Worm (Caenorhabditis elegans): Measurements from ENCODE around the gene C06C3.12.

Gene C06C3.12

DNA sequence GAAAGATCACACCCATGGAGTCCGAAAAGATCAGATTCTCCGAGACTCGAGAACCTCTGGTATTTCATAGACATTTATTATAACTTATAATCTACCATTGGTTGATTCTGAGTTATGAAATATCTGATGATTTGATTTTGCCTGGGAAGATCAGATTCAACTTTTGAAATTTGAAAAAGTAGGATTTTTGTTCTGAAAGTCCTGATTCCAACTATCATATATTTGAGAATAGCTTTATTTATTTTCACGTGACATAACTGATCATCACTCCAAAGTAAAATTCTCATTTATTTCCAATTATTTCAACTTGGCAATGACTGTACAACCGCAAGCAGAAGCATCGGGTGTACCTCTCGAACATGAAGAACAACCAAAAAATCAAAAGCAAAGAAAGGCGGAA, 24.8 kb downstream of the C06C3.12 start, which contains the start of gene Y51B9A.7:
Gene Y51B9A.7 (plus strand): TSS at position 301 of the 400 bp plus-strand sequence.
- no peak for TF ChIP-seq aly-2 (tag; optimal IDR thresholded peaks at IDR 0.05)
- TF ChIP-seq mdl-1 (tag; optimal IDR thresholded peaks at IDR 0.05): no peak
- no peak for TF ChIP-seq nhr-77 (tag; optimal IDR thresholded peaks at IDR 0.05)
- no peak for TF ChIP-seq alr-1 (tag; optimal IDR thresholded peaks at IDR 0.05)
- TF ChIP-seq ceh-82 (tag; optimal IDR thresholded peaks at IDR 0.05): no peak
- no peak for TF ChIP-seq ztf-1 (GFP tag; conservative IDR thresholded peaks at IDR 0.05)
- no peak for TF ChIP-seq nhr-6 (tag; optimal IDR thresholded peaks at IDR 0.05)
- no peak for TF ChIP-seq ama-1 (optimal IDR thresholded peaks at IDR 0.05)
- TF ChIP-seq skn-1 (tag; optimal IDR thresholded peaks at IDR 0.05): no peak

DNA sequence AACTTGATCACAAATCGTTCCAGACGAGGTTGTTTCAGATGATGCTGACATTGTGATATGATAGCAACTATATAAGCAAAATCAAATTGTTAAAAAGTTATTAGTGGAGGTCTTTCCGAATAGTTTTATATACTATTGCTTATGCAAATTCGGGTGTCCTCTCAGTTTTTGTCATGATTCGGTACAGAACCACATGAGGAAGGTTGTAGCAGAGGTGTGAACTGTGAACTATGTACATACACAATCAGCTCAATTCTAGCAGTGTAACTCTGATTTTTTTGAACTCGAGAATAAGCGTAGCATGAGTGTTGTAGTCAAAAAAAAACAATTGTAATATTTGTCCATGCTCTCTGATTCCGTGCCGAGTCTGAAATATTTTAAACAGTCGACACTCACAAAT, 28.2 kb downstream of the C06C3.12 start, which contains the start of gene Y51B9A.6:
Gene Y51B9A.6 (minus strand): TSS at position 101 of the 400 bp plus-strand sequence.
- TF ChIP-seq peb-1 (tag; optimal IDR thresholded peaks at IDR 0.05) (no peak), crh-2 (tag; optimal IDR thresholded peaks at IDR 0.05) (no peak), lsy-2 (tag; optimal IDR thresholded peaks at IDR 0.05) (no peak), nhr-237 (tag; optimal IDR thresholded peaks at IDR 0.05) (no peak), nhr-11 (tag; optimal IDR thresholded peaks at IDR 0.05) (no peak), alr-1 (tag; optimal IDR thresholded peaks at IDR 0.05) (no peak), C34F6.9 (tag; optimal IDR thresholded peaks at IDR 0.05) (no peak), ztf-4 (tag; optimal IDR thresholded peaks at IDR 0.05) (no peak), unc-62 (GFP tag; optimal IDR thresholded peaks at IDR 0.05) (no peak), ceh-82 (tag; optimal IDR thresholded peaks at IDR 0.05) (no peak), elt-3 (tag; optimal IDR thresholded peaks at IDR 0.05) (no peak), sma-9 (GFP tag; optimal IDR thresholded peaks at IDR 0.05) (no peak), sma-9 (tag; optimal IDR thresholded peaks at IDR 0.05) (no peak), blmp-1 (tag; optimal IDR thresholded peaks at IDR 0.05; ENCODE audit: insufficient read depth) (no peak), snpc-4 (tag; optimal IDR thresholded peaks at IDR 0.05) (no peak), nhr-12 (tag; optimal IDR thresholded peaks at IDR 0.05) (no peak), R02D3.7 (tag; optimal IDR thresholded peaks at IDR 0.05) (no peak), skn-1 (tag; optimal IDR thresholded peaks at IDR 0.05) (no peak), lin-11 (tag; optimal IDR thresholded peaks at IDR 0.05) (no peak)

DNA sequence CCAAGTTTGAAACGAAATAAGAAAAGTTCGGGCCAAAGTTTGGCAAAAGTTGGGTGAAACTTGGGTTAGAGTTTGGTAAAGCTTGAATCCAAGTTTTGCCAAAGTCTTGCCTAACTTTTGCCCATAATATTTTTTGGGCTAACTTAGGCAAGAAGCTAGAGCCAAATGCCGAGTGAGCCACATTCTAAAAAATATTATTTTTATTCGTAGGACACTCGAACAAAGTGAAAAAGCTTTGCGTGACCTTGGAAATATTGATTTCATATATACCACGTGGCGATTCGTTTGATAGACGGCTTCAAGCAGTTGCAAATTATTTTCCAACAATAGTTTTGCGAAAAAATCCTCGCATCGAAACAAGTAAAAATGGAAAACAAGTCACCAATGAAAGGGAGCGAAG, 28.9 kb downstream of the C06C3.12 start, which contains the start of gene Y51B9A.5:
Gene Y51B9A.5 (plus strand): TSS at position 301 of the 400 bp plus-strand sequence.
- TF ChIP-seq elt-3 (tag; optimal IDR thresholded peaks at IDR 0.05): no peak
- no peak for TF ChIP-seq mdl-1 (tag; optimal IDR thresholded peaks at IDR 0.05)
- TF ChIP-seq ama-1 (optimal IDR thresholded peaks at IDR 0.05): no peak
- TF ChIP-seq nhr-10 (tag; optimal IDR thresholded peaks at IDR 0.05): no peak
- no peak for TF ChIP-seq alr-1 (tag; optimal IDR thresholded peaks at IDR 0.05)
- no peak for TF ChIP-seq C34F6.9 (tag; optimal IDR thresholded peaks at IDR 0.05)
- TF ChIP-seq nhr-6 (tag; optimal IDR thresholded peaks at IDR 0.05): no peak
- TF ChIP-seq crh-2 (tag; optimal IDR thresholded peaks at IDR 0.05): no peak
- TF ChIP-seq lsy-2 (tag; optimal IDR thresholded peaks at IDR 0.05): no peak
- no peak for TF ChIP-seq sem-4 (tag; optimal IDR thresholded peaks at IDR 0.05)

DNA sequence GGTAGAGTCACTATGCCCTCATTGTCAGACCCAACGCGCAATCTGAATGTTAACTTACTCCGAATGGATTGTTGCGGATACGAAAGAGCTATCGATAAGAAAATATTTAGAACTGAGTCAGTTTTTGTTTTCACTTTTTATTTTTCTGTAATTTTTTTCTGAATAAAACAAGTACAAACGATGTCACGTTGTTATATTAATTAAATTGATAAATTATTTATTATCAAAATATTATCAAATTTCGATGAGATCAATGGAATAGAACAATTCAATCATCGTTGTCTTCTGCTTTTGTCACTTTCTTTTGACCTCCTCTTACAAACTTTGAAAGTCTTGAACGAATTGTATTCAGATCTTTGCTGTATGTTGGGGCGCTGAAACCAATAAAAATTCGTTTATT, 32.1 kb downstream of the C06C3.12 start, which contains the start of gene mpz-6:
Gene mpz-6 (minus strand): TSS at position 101 of the 400 bp plus-strand sequence.
- TF ChIP-seq unc-62 (GFP tag; optimal IDR thresholded peaks at IDR 0.05): no peak
- TF ChIP-seq ceh-16 (tag; optimal IDR thresholded peaks at IDR 0.05): no peak
- no peak for TF ChIP-seq blmp-1 (tag; optimal IDR thresholded peaks at IDR 0.05; ENCODE audit: insufficient read depth)
- TF ChIP-seq sma-9 (GFP tag; optimal IDR thresholded peaks at IDR 0.05): no peak
- no peak for TF ChIP-seq sma-9 (tag; optimal IDR thresholded peaks at IDR 0.05)
- TF ChIP-seq nhr-237 (tag; optimal IDR thresholded peaks at IDR 0.05): no peak
- no peak for TF ChIP-seq unc-55 (GFP tag; optimal IDR thresholded peaks at IDR 0.05)
- TF ChIP-seq egl-27 (tag; optimal IDR thresholded peaks at IDR 0.05): no peak
- TF ChIP-seq Y55F3AM.14 (GFP tag; optimal IDR thresholded peaks at IDR 0.05): no peak

DNA sequence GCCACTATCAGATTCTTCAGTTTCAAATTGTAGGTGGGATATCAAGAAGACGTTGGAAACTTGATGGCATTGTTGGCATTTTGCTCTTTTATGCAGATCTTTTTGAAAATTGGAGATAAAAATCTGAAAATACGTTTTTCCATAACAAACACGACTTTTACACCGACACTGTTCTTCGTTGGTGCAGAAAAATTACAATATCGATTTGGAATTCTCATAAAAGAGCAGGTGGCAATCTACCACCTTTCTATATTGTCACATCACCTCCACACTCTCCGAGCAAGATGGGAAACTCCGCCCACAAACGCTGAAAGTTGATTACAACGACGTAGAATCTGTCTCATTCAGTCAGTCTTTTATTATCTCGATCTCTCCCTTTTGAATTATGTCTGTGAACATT, 32.6 kb downstream of the C06C3.12 start, which contains the start of gene arrd-2:
Gene arrd-2 (plus strand): TSS at position 301 of the 400 bp plus-strand sequence.
- TF ChIP-seq blmp-1 (tag; optimal IDR thresholded peaks at IDR 0.05; ENCODE audit: insufficient read depth) (no peak), sma-9 (GFP tag; optimal IDR thresholded peaks at IDR 0.05) (no peak), sma-9 (tag; optimal IDR thresholded peaks at IDR 0.05) (no peak), peb-1 (tag; optimal IDR thresholded peaks at IDR 0.05) (no peak), gmeb-1 (tag; optimal IDR thresholded peaks at IDR 0.05) (no peak), mbf-1 (tag; optimal IDR thresholded peaks at IDR 0.05) (no peak), nhr-12 (tag; optimal IDR thresholded peaks at IDR 0.05) (no peak), ztf-1 (GFP tag; conservative IDR thresholded peaks at IDR 0.05) (no peak), F13H6.1 (tag; optimal IDR thresholded peaks at IDR 0.05) (no peak), unc-62 (GFP tag; optimal IDR thresholded peaks at IDR 0.05) (no peak), egl-27 (tag; optimal IDR thresholded peaks at IDR 0.05) (no peak), R02D3.7 (tag; optimal IDR thresholded peaks at IDR 0.05) (no peak), lsy-2 (tag; optimal IDR thresholded peaks at IDR 0.05) (no peak), ceh-82 (tag; optimal IDR thresholded peaks at IDR 0.05) (no peak)
